Worm (Caenorhabditis elegans) whole organism, L4 larva: ENCODE measurements around the gene bris-1.

Experiments used
- aly-2 ChIP-seq: sonication (generic microtip); optimal IDR thresholded peaks from 2 replicates; lab custom pipeline; 2018; ENCODE audit warnings: missing biosample characterization, missing genetic modification characterization
- ama-1 ChIP-seq: fragments of 150-350 bp; optimal IDR thresholded peaks from 2 replicates; lab custom pipeline; 2014; ENCODE audit warnings: inconsistent platforms, mixed read lengths
- fkh-10 ChIP-seq: fragments of 150-350 bp; optimal IDR thresholded peaks from 2 replicates; lab custom pipeline; 2014; ENCODE audit warnings: missing biosample characterization, missing genetic modification reagents, missing genetic modification characterization
- gei-8 ChIP-seq: fragments of 200-800 bp; sonication (Bioruptor generic); optimal IDR thresholded peaks from 2 replicates; lab custom pipeline; 2018; ENCODE audit warnings: mild to moderate bottlenecking, missing genetic modification characterization, missing compliant biosample characterization
- lin-15B ChIP-seq: fragments of 150-350 bp; sonication (generic microtip); optimal IDR thresholded peaks from 3 replicates; lab custom pipeline; 2014; ENCODE audit warnings: missing biosample characterization, missing genetic modification characterization
- nhr-111 ChIP-seq: fragments of 200-800 bp; sonication (Bioruptor generic); optimal IDR thresholded peaks from 2 replicates; lab custom pipeline; 2018; ENCODE audit warnings: mild to moderate bottlenecking, missing genetic modification characterization, missing compliant biosample characterization
- zfp-2 ChIP-seq: sonication (generic microtip); optimal IDR thresholded peaks from 2 replicates; lab custom pipeline; 2016; ENCODE audit warnings: mild to moderate bottlenecking, missing genetic modification characterization, missing compliant biosample characterization

ce11 chrIV:3820133-3820532 lies 1.0 kb upstream of the bris-1 start:
- TF ChIP-seq fkh-10 (GFP tag; lab: Kevin White, UChicago): peak; percentile 81
- TF ChIP-seq nhr-111 (GFP tag; lab: Kevin White, UChicago): no peak
- no peak for TF ChIP-seq ama-1 (lab: Kevin White, UChicago)
- no peak for TF ChIP-seq lin-15B (tag; lab: Kevin White, UChicago)
- TF ChIP-seq gei-8: no peak
- no peak for TF ChIP-seq zfp-2
- TF ChIP-seq aly-2 (tag; lab: Kevin White, UChicago): no peak
